Worm (Caenorhabditis elegans) whole organism, mixed stage, embryonic: ENCODE results near the gene spe-6.

Experiments used
- ceh-43 ChIP-seq: fragments of 200-800 bp; sonication (Bioruptor generic); optimal IDR thresholded peaks from 2 replicates; lab custom pipeline; 2018; ENCODE audit warnings: mild to moderate bottlenecking, missing genetic modification characterization, moderate library complexity, missing compliant biosample characterization
- ceh-83 ChIP-seq: fragments of 200-800 bp; sonication (Bioruptor generic); optimal IDR thresholded peaks from 2 replicates; lab custom pipeline; 2018; ENCODE audit warnings: mild to moderate bottlenecking, missing genetic modification characterization, missing compliant biosample characterization
- elt-1 ChIP-seq: sonication (generic microtip); optimal IDR thresholded peaks from 2 replicates; lab custom pipeline; 2017; ENCODE audit warnings: missing genetic modification characterization, mild to moderate bottlenecking, missing compliant biosample characterization, antibody characterized with exemption, moderate library complexity, borderline replicate concordance; ENCODE audit not compliant: insufficient read depth
- elt-3 ChIP-seq: fragments of 150-350 bp; optimal IDR thresholded peaks from 2 replicates; lab custom pipeline; 2014; ENCODE audit warnings: missing biosample characterization, missing genetic modification characterization
- flh-1 ChIP-seq: fragments of 200-800 bp; sonication (Bioruptor generic); optimal IDR thresholded peaks from 2 replicates; lab custom pipeline; 2018; ENCODE audit warnings: mild to moderate bottlenecking, missing genetic modification characterization, moderate library complexity, missing compliant biosample characterization
- lin-13 ChIP-seq: fragments of 150-350 bp; optimal IDR thresholded peaks from 2 replicates; lab custom pipeline; 2014; ENCODE audit warnings: missing biosample characterization, missing genetic modification characterization
- mep-1 ChIP-seq: fragments of 150-350 bp; optimal IDR thresholded peaks from 2 replicates; lab custom pipeline; 2017; ENCODE audit warnings: missing biosample characterization, missing genetic modification reagents, missing genetic modification characterization, inconsistent platforms
- nhr-12 ChIP-seq: fragments of 150-350 bp; optimal IDR thresholded peaks from 2 replicates; lab custom pipeline; 2014; ENCODE audit warnings: missing biosample characterization, missing genetic modification characterization
- nhr-237 ChIP-seq: fragments of 150-350 bp; optimal IDR thresholded peaks from 2 replicates; lab custom pipeline; 2014; ENCODE audit warnings: missing biosample characterization, missing genetic modification characterization
- nhr-28 ChIP-seq: fragments of 150-350 bp; optimal IDR thresholded peaks from 2 replicates; lab custom pipeline; 2014; ENCODE audit warnings: missing biosample characterization, missing genetic modification characterization
- pha-4 ChIP-seq: fragments of 150-350 bp; optimal IDR thresholded peaks from 2 replicates; lab custom pipeline; 2018; ENCODE audit warnings: missing biosample characterization, missing genetic modification reagents, missing genetic modification characterization
- unc-120 ChIP-seq: sonication (generic microtip); optimal IDR thresholded peaks from 2 replicates; lab custom pipeline; 2017; ENCODE audit warnings: missing genetic modification characterization, missing compliant biosample characterization; ENCODE audit not compliant: poor library complexity, severe bottlenecking
- unc-39 ChIP-seq: fragments of 150-350 bp; optimal IDR thresholded peaks from 2 replicates; lab custom pipeline; 2014; ENCODE audit warnings: missing biosample characterization, missing genetic modification characterization
- unc-62 ChIP-seq: fragments of 150-350 bp; optimal IDR thresholded peaks from 2 replicates; lab custom pipeline; 2014; ENCODE audit warnings: missing biosample characterization, missing genetic modification reagents, missing genetic modification characterization

- TF ChIP-seq unc-62 (GFP tag; lab: Kevin White, UChicago) (no peak), ceh-83 (GFP tag; lab: Kevin White, UChicago) (no peak), nhr-12 (tag; lab: Kevin White, UChicago) (no peak), pha-4 (tag; lab: Kevin White, UChicago) (no peak), lin-13 (no peak), elt-1 (no peak), nhr-237 (tag; lab: Kevin White, UChicago) (no peak), ceh-43 (GFP tag; lab: Kevin White, UChicago) (no peak), nhr-28 (tag; lab: Kevin White, UChicago) (no peak), flh-1 (GFP tag; lab: Kevin White, UChicago) (no peak), unc-39 (tag; lab: Kevin White, UChicago) (no peak), elt-3 (tag; lab: Kevin White, UChicago) (no peak), unc-120 (tag; lab: Kevin White, UChicago) (no peak), mep-1 (tag; lab: Kevin White, UChicago) (no peak)
Measured at ce11 chrIII:11508816-11509215, 3.5 kb downstream of the spe-6 start, which contains the start of gene Y66D12A.19.
